Fruit fly (Drosophila melanogaster) whole organism, embryonic: ENCODE data around the gene trus.

Source experiments
- CG12391 ChIP-seq: fragments of 200-800 bp; sonication (Bioruptor generic); optimal IDR thresholded peaks from 3 replicates; lab custom pipeline; 2018; ENCODE audit warnings: missing biosample characterization, mild to moderate bottlenecking, missing genetic modification characterization, moderate library complexity
- CG16779 ChIP-seq: fragments of 200-800 bp; sonication (Bioruptor generic); IDR thresholded peaks from 2 replicates; pipeline ENCODE4 v1.3.6; 2022; ENCODE audit warnings: missing biosample characterization, missing genetic modification characterization
- CG4617 ChIP-seq: fragments of 200-800 bp; sonication (Bioruptor generic); optimal IDR thresholded peaks from 3 replicates; lab custom pipeline; 2016; ENCODE audit warnings: missing biosample characterization, missing genetic modification characterization, borderline replicate concordance
- CG4820 ChIP-seq: fragments of 200-800 bp; sonication (Bioruptor generic); optimal IDR thresholded peaks from 3 replicates; lab custom pipeline; 2016; ENCODE audit warnings: missing biosample characterization, missing genetic modification characterization
- CG5245 ChIP-seq: fragments of 200-800 bp; sonication (Bioruptor generic); optimal IDR thresholded peaks from 3 replicates; lab custom pipeline; 2016; ENCODE audit warnings: missing biosample characterization, missing genetic modification characterization
- CG8478 ChIP-seq: fragments of >200 bp; optimal IDR thresholded peaks from 2 replicates; lab custom pipeline; 2018
- Fer3 ChIP-seq: fragments of 200-800 bp; sonication (Bioruptor generic); optimal IDR thresholded peaks from 2 replicates; lab custom pipeline; 2018; ENCODE audit warnings: missing biosample characterization, mild to moderate bottlenecking, missing genetic modification characterization, moderate library complexity
- Sry-δ ChIP-seq: fragments of 200-800 bp; sonication (Bioruptor generic); optimal IDR thresholded peaks from 2 replicates; lab custom pipeline; 2016; ENCODE audit warnings: missing biosample characterization, missing genetic modification characterization
- Taf1 ChIP-seq: fragments of 200-800 bp; sonication (Bioruptor generic); IDR thresholded peaks from 2 replicates; pipeline ENCODE4 v1.3.6; 2022; ENCODE audit warnings: missing biosample characterization, missing genetic modification characterization
- her ChIP-seq: fragments of 200-800 bp; sonication (Bioruptor generic); optimal IDR thresholded peaks from 2 replicates; lab custom pipeline; 2016; ENCODE audit warnings: missing biosample characterization, missing genetic modification characterization

- TF ChIP-seq CG12391 (tag; lab: Kevin White, UChicago), result peak; percentile 29
- TF ChIP-seq CG16779 (GFP tag; lab: Robert Waterston, UW), result no peak
- TF ChIP-seq CG4617 (GFP tag; lab: Kevin White, UChicago), result no peak
- no peak for TF ChIP-seq CG4820 (GFP tag; lab: Kevin White, UChicago)
- TF ChIP-seq Sry-δ (GFP tag; lab: Kevin White, UChicago), result no peak
- peak; percentile 48 for TF ChIP-seq Fer3 (tag; lab: Kevin White, UChicago)
- no peak for TF ChIP-seq her (GFP tag; lab: Kevin White, UChicago)
- no peak for TF ChIP-seq Taf1 (GFP tag; lab: Robert Waterston, UW)
- TF ChIP-seq CG5245 (GFP tag; lab: Kevin White, UChicago), result peak; percentile 9
- no peak for TF ChIP-seq CG8478 (lab: Kevin White, UChicago)
Observed at dm6 chr3R:12451376-12451775, 5.0 kb upstream of the trus start.
